Fruit fly (Drosophila melanogaster) whole organism, wandering third instar larva: ENCODE results near the gene Tpc1.

Experiments
- Abd-B ChIP-seq: fragments of >200 bp; optimal IDR thresholded peaks from 2 replicates; lab custom pipeline; 2017; ENCODE audit warnings: missing biosample characterization, missing genetic modification characterization
- CG32264 ChIP-seq: fragments of 200-800 bp; sonication (Bioruptor generic); optimal IDR thresholded peaks from 2 replicates; lab custom pipeline; 2016; ENCODE audit warnings: missing biosample characterization, missing genetic modification characterization
- CG9705 ChIP-seq: fragments of 200-800 bp; sonication (Bioruptor generic); optimal IDR thresholded peaks from 2 replicates; lab custom pipeline; 2018; ENCODE audit warnings: missing biosample characterization, mild to moderate bottlenecking, missing genetic modification characterization
- CrebA ChIP-seq: fragments of 200-800 bp; sonication (Bioruptor generic); optimal IDR thresholded peaks from 2 replicates; lab custom pipeline; 2016; ENCODE audit warnings: missing biosample characterization, mild to moderate bottlenecking, missing genetic modification characterization, borderline replicate concordance
- Dfd ChIP-seq: fragments of >200 bp; optimal IDR thresholded peaks from 2 replicates; lab custom pipeline; 2017; ENCODE audit warnings: missing biosample characterization, missing genetic modification characterization
- Dif ChIP-seq: fragments of 200-275, 200-300 bp; sonication (Bioruptor generic); optimal IDR thresholded peaks from 2 replicates; lab custom pipeline; 2018; ENCODE audit warnings: missing biosample characterization, missing genetic modification characterization; ENCODE audit not compliant: partially characterized antibody
- GATAd ChIP-seq: sonication (Bioruptor generic); optimal IDR thresholded peaks from 2 replicates; lab custom pipeline; 2016; ENCODE audit warnings: missing biosample characterization, missing genetic modification characterization
- HLH106 ChIP-seq: fragments of 200-800 bp; optimal IDR thresholded peaks from 3 replicates; lab custom pipeline; 2019; ENCODE audit warnings: missing biosample characterization, mild to moderate bottlenecking, missing genetic modification characterization, moderate library complexity
- Hnf4 ChIP-seq: fragments of 200-800 bp; sonication (Bioruptor generic); optimal IDR thresholded peaks from 2 replicates; lab custom pipeline; 2016; ENCODE audit warnings: missing biosample characterization, mild to moderate bottlenecking, missing genetic modification characterization
- Hr78 ChIP-seq: fragments of >200 bp; optimal IDR thresholded peaks from 2 replicates; lab custom pipeline; 2017; ENCODE audit warnings: missing biosample characterization, missing genetic modification characterization
- Hr83 ChIP-seq: fragments of 200-300 bp; sonication (Bioruptor generic); optimal IDR thresholded peaks from 2 replicates; lab custom pipeline; 2016; ENCODE audit warnings: missing biosample characterization, mild to moderate bottlenecking, missing genetic modification characterization, moderate library complexity; ENCODE audit not compliant: poor library complexity, severe bottlenecking
- Jra ChIP-seq: sonication (Bioruptor generic); optimal IDR thresholded peaks from 2 replicates; lab custom pipeline; 2016; ENCODE audit warnings: missing biosample characterization, missing genetic modification characterization
- Mio ChIP-seq: sonication (Bioruptor generic); optimal IDR thresholded peaks from 2 replicates; lab custom pipeline; 2016; ENCODE audit warnings: missing biosample characterization, missing genetic modification characterization
- Myc ChIP-seq: fragments of >200 bp; optimal IDR thresholded peaks from 2 replicates; lab custom pipeline; 2017
- N ChIP-seq: fragments of >200 bp; optimal IDR thresholded peaks from 2 replicates; lab custom pipeline; 2018; ENCODE audit warnings: missing biosample characterization, missing external identifiers, missing genetic modification characterization
- OdsH ChIP-seq: fragments of 200-800 bp; sonication (Bioruptor generic); optimal IDR thresholded peaks from 2 replicates; lab custom pipeline; 2016; ENCODE audit warnings: missing biosample characterization, mild to moderate bottlenecking, missing genetic modification characterization
- Rel ChIP-seq, 2 experiments: fragments of 200-800 bp; sonication (Bioruptor generic) in 1 of 2; optimal IDR thresholded peaks; 2 replicates in 1 of 2; 3 replicates in 1 of 2; lab custom pipeline; 2016 to 2019; ENCODE audit warnings: mild to moderate bottlenecking in 2 of 2, missing biosample characterization in 2 of 2, missing genetic modification characterization in 2 of 2, moderate library complexity in 1 of 2
- Sp1 ChIP-seq: fragments of 200-800 bp; sonication (Bioruptor generic); optimal IDR thresholded peaks from 3 replicates; lab custom pipeline; 2019; ENCODE audit warnings: missing biosample characterization, mild to moderate bottlenecking, missing genetic modification characterization, moderate library complexity
- Vsx2 ChIP-seq: fragments of 200-300, 225-300 bp; sonication (Bioruptor generic); optimal IDR thresholded peaks from 2 replicates; lab custom pipeline; 2018; ENCODE audit warnings: missing biosample characterization, missing genetic modification characterization; ENCODE audit not compliant: partially characterized antibody
- br ChIP-seq: fragments of 200-800 bp; sonication (Bioruptor generic); optimal IDR thresholded peaks from 2 replicates; lab custom pipeline; 2016; ENCODE audit warnings: missing biosample characterization, missing genetic modification characterization
- brk ChIP-seq: fragments of 200-800 bp; sonication (Bioruptor generic); optimal IDR thresholded peaks from 2 replicates; lab custom pipeline; 2016; ENCODE audit warnings: missing biosample characterization, mild to moderate bottlenecking, missing genetic modification characterization
- dl ChIP-seq, 2 experiments: fragments of 175-275, 200-275 bp in 1 of 2; fragments of 200-275 bp in 1 of 2; sonication (Bioruptor generic); optimal IDR thresholded peaks; lab custom pipeline; 2018; ENCODE audit warnings: mild to moderate bottlenecking in 2 of 2, missing biosample characterization in 2 of 2, missing genetic modification characterization in 2 of 2, moderate library complexity in 2 of 2; ENCODE audit not compliant: partially characterized antibody in 2 of 2, insufficient read depth in 1 of 2
- dmrt93B ChIP-seq: fragments of 200-800 bp; sonication (Bioruptor generic); optimal IDR thresholded peaks from 2 replicates; lab custom pipeline; 2018; ENCODE audit warnings: missing biosample characterization, mild to moderate bottlenecking, missing genetic modification characterization
- dsf ChIP-seq: sonication (Bioruptor generic); optimal IDR thresholded peaks from 2 replicates; lab custom pipeline; 2016; ENCODE audit warnings: missing biosample characterization, missing genetic modification characterization, borderline replicate concordance
- ey ChIP-seq: fragments of 200-800 bp; sonication (Bioruptor generic); optimal IDR thresholded peaks from 2 replicates; lab custom pipeline; 2016; ENCODE audit warnings: missing biosample characterization, missing genetic modification characterization
- foxo ChIP-seq, 2 experiments: fragments of 200-800 bp; sonication (Bioruptor generic); optimal IDR thresholded peaks; 2 replicates in 1 of 2; 3 replicates in 1 of 2; lab custom pipeline; 2016 to 2017; ENCODE audit warnings: missing biosample characterization in 2 of 2, missing genetic modification characterization in 2 of 2
- fru ChIP-seq: fragments of 200-800 bp; sonication (Bioruptor generic); optimal IDR thresholded peaks from 3 replicates; lab custom pipeline; 2016; ENCODE audit warnings: missing biosample characterization, mild to moderate bottlenecking, missing genetic modification characterization
- h ChIP-seq: fragments of 200-800 bp; sonication (Bioruptor generic); optimal IDR thresholded peaks from 3 replicates; lab custom pipeline; 2016; ENCODE audit warnings: missing biosample characterization, mild to moderate bottlenecking, missing genetic modification characterization
- lola ChIP-seq: fragments of >200 bp; optimal IDR thresholded peaks from 2 replicates; lab custom pipeline; 2017; ENCODE audit warnings: missing biosample characterization, missing genetic modification characterization
- psq ChIP-seq: fragments of 200-800 bp; sonication (Bioruptor generic); optimal IDR thresholded peaks from 3 replicates; lab custom pipeline; 2017; ENCODE audit warnings: missing biosample characterization, mild to moderate bottlenecking, missing genetic modification characterization, moderate library complexity
- rgr ChIP-seq: fragments of 200-800 bp; sonication (Bioruptor generic); optimal IDR thresholded peaks from 3 replicates; lab custom pipeline; 2016; ENCODE audit warnings: missing biosample characterization, mild to moderate bottlenecking, missing genetic modification characterization
- sage ChIP-seq: fragments of 200-800 bp; sonication (Bioruptor generic); optimal IDR thresholded peaks from 2 replicates; lab custom pipeline; 2016; ENCODE audit warnings: missing biosample characterization, mild to moderate bottlenecking, missing genetic modification characterization
- sv ChIP-seq: fragments of 200-800 bp; sonication (Bioruptor generic); optimal IDR thresholded peaks from 3 replicates; lab custom pipeline; 2016; ENCODE audit warnings: missing biosample characterization, missing genetic modification characterization
- tai ChIP-seq: sonication (Bioruptor generic); optimal IDR thresholded peaks from 2 replicates; lab custom pipeline; 2016; ENCODE audit warnings: missing biosample characterization, missing genetic modification characterization
- usp ChIP-seq: fragments of >200 bp; optimal IDR thresholded peaks from 2 replicates; lab custom pipeline; 2017; ENCODE audit warnings: missing biosample characterization, missing genetic modification characterization
- woc ChIP-seq: sonication (Bioruptor generic); optimal IDR thresholded peaks from 2 replicates; lab custom pipeline; 2016; ENCODE audit warnings: missing biosample characterization, mild to moderate bottlenecking, missing genetic modification characterization

Tpc1 gene

DNA sequence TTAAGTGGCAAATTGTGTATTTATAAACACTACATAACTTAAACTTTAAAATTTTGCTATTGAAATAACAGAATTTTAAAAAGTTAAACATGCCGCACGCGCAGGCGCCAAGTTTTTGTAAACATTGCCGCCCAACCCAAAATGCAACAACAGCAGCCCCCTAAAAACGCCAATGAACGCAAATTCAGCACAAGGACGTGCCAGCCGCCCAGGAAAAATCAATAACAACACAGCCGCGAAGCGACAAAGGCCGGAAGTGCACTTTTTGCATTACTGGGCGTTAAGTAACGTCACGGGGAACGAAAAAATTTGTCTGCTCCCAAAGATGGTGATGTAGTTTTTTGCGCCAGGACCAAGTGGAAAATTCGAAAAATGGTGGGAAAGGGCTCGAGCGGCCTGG is 9.2 kb downstream of the Tpc1 start, which contains the start of gene CG4596:
Gene CG4596, plus strand, starts transcription at position 219 of the 400 bp plus-strand sequence.
- TF ChIP-seq Abd-B (GFP tag; lab: Kevin White, UChicago) (no peak), sv (no peak), Vsx2 (no peak), CG32264 (GFP tag; lab: Kevin White, UChicago) (no peak), Mio (GFP tag; lab: Kevin White, UChicago) (no peak)

- TF ChIP-seq Jra (GFP tag; lab: Kevin White, UChicago): peak; percentile 13
- no peak for TF ChIP-seq Hr78 (GFP tag; lab: Kevin White, UChicago)
- TF ChIP-seq psq (GFP tag; lab: Kevin White, UChicago): peak; percentile 57
- TF ChIP-seq Dfd (GFP tag; lab: Kevin White, UChicago): no peak
- no peak for TF ChIP-seq N (GFP tag; lab: Kevin White, UChicago)
- TF ChIP-seq Hnf4 (GFP tag; lab: Kevin White, UChicago): peak; percentile 67
- TF ChIP-seq CrebA (GFP tag; lab: Kevin White, UChicago): no peak
- TF ChIP-seq ey (GFP tag; lab: Kevin White, UChicago): peak; percentile 36
- peak; percentile 68 for TF ChIP-seq Sp1 (GFP tag; lab: Kevin White, UChicago)
- TF ChIP-seq Hr83 (GFP tag; lab: Kevin White, UChicago): peak; percentile 15
- TF ChIP-seq OdsH (GFP tag; lab: Kevin White, UChicago): peak; percentile 61
- TF ChIP-seq sv: peak; percentile 2
- TF ChIP-seq fru (GFP tag; lab: Kevin White, UChicago): peak; percentile 23
- TF ChIP-seq br (GFP tag; lab: Kevin White, UChicago): peak; percentile 50
- TF ChIP-seq h (GFP tag; lab: Kevin White, UChicago): peak; percentile 72
- TF ChIP-seq Rel (GFP tag; optimal IDR thresholded peaks at IDR 0.05; lab: Kevin White, UChicago): no peak
- TF ChIP-seq Rel (tag; optimal IDR thresholded peaks at IDR 0.05; lab: Kevin White, UChicago): peak; percentile 42
- peak in 1 of 2 experiments; percentile 76 for TF ChIP-seq foxo (GFP tag; optimal IDR thresholded peaks at IDR 0.05; lab: Kevin White, UChicago)
- TF ChIP-seq tai (GFP tag; lab: Kevin White, UChicago): no peak
- TF ChIP-seq brk (GFP tag; lab: Kevin White, UChicago): no peak
- TF ChIP-seq HLH106 (tag; lab: Kevin White, UChicago): peak; percentile 56
- TF ChIP-seq woc: peak; percentile 62
- TF ChIP-seq usp: no peak
- TF ChIP-seq Vsx2: peak; percentile 80
- TF ChIP-seq CG9705: peak; percentile 53
- peak; percentile 15 for TF ChIP-seq dmrt93B (GFP tag; lab: Kevin White, UChicago)
- no peak for TF ChIP-seq GATAd (GFP tag; lab: Kevin White, UChicago)
- TF ChIP-seq rgr (GFP tag; lab: Kevin White, UChicago): peak; percentile 58
Observed at dm6 chr3R:10872148-10872783, 9.7 kb downstream of the Tpc1 start, which contains the start of gene Fdh. TSS of gene Fdh (minus strand) at chr3R:10872381.

DNA sequence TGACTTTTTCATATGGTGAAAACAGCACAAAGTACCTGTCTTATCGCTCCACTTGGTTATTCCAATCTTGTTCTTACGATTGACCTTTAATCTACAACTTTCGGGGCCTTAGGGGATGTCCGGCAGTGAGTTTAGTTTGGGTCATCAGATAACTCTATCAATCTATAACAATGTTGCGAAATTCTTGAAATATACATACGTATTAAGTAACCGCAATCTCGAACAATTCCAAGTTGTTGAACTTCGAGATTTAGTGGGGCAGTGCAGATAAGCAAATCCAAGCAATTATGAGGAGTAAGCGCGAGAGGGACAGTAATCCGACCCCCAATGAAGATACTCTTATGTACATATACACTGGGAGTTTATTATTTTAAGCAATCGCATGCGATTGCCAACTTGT is 11.4 kb downstream of the Tpc1 start:
- no peak for TF ChIP-seq sage (GFP tag; lab: Kevin White, UChicago)
- TF ChIP-seq Rel (GFP tag; optimal IDR thresholded peaks at IDR 0.05; lab: Kevin White, UChicago): no peak
- peak; percentile 35 for TF ChIP-seq Rel (tag; optimal IDR thresholded peaks at IDR 0.05; lab: Kevin White, UChicago)
- no peak for TF ChIP-seq CG32264 (GFP tag; lab: Kevin White, UChicago)
- no peak for TF ChIP-seq GATAd (GFP tag; lab: Kevin White, UChicago)

- no peak for TF ChIP-seq N (GFP tag; lab: Kevin White, UChicago)
- no peak for TF ChIP-seq fru (GFP tag; lab: Kevin White, UChicago)
- no peak for TF ChIP-seq Hr78 (GFP tag; lab: Kevin White, UChicago)
- no peak for TF ChIP-seq foxo (GFP tag; optimal IDR thresholded peaks at IDR 0.05; lab: Kevin White, UChicago)
- TF ChIP-seq Sp1 (GFP tag; lab: Kevin White, UChicago): peak; percentile 42
- TF ChIP-seq Myc (lab: Kevin White, UChicago): peak; percentile 75
- TF ChIP-seq ey (GFP tag; lab: Kevin White, UChicago): no peak
- no peak for TF ChIP-seq CG32264 (GFP tag; lab: Kevin White, UChicago)
- TF ChIP-seq CrebA (GFP tag; lab: Kevin White, UChicago): no peak
- peak; percentile 26 for TF ChIP-seq CG9705
- TF ChIP-seq Hnf4 (GFP tag; lab: Kevin White, UChicago): no peak
- peak; percentile 33 for TF ChIP-seq h (GFP tag; lab: Kevin White, UChicago)
- TF ChIP-seq Rel (GFP tag; optimal IDR thresholded peaks at IDR 0.05; lab: Kevin White, UChicago): no peak
- peak; percentile 93 for TF ChIP-seq Rel (tag; optimal IDR thresholded peaks at IDR 0.05; lab: Kevin White, UChicago)
- peak; percentile 38 for TF ChIP-seq Hr83 (GFP tag; lab: Kevin White, UChicago)
- TF ChIP-seq dmrt93B (GFP tag; lab: Kevin White, UChicago): no peak
- no peak for TF ChIP-seq dl (GFP tag; optimal IDR thresholded peaks at IDR 0.05; lab: Kevin White, UChicago; ENCODE audit: insufficient read depth in 1 of 2, partially characterized antibody in 2 of 2)
- no peak for TF ChIP-seq Dif (GFP tag; lab: Kevin White, UChicago)
- TF ChIP-seq rgr (GFP tag; lab: Kevin White, UChicago): peak; percentile 17
- no peak for TF ChIP-seq Abd-B (GFP tag; lab: Kevin White, UChicago)
- TF ChIP-seq tai (GFP tag; lab: Kevin White, UChicago): no peak
- no peak for TF ChIP-seq brk (GFP tag; lab: Kevin White, UChicago)
- TF ChIP-seq sv: no peak
- TF ChIP-seq Mio (GFP tag; lab: Kevin White, UChicago): no peak
- no peak for TF ChIP-seq OdsH (GFP tag; lab: Kevin White, UChicago)
- no peak for TF ChIP-seq psq (GFP tag; lab: Kevin White, UChicago)
- no peak for TF ChIP-seq woc
- TF ChIP-seq dsf: no peak
- no peak for TF ChIP-seq GATAd (GFP tag; lab: Kevin White, UChicago)
- no peak for TF ChIP-seq usp
- no peak for TF ChIP-seq lola (GFP tag; lab: Kevin White, UChicago)
- TF ChIP-seq sage (GFP tag; lab: Kevin White, UChicago): no peak
- no peak for TF ChIP-seq br (GFP tag; lab: Kevin White, UChicago)
Observed at dm6 chr3R:10868427-10868962, 13.5 kb downstream of the Tpc1 start, which contains the start of the genes SelR and Tsp86D. TSS of gene SelR (minus strand) at chr3R:10868642. TSS of gene Tsp86D (plus strand) at chr3R:10868708.
